Worm (Caenorhabditis elegans) whole organism, L2 larva: ENCODE measurements around the gene glb-17.

Source experiments
- ceh-82 ChIP-seq: fragments of 150-350 bp; optimal IDR thresholded peaks from 2 replicates; lab custom pipeline; 2014; ENCODE audit warnings: missing biosample characterization, missing genetic modification characterization
- lin-13 ChIP-seq: fragments of 150-350 bp; optimal IDR thresholded peaks from 2 replicates; lab custom pipeline; 2014; ENCODE audit warnings: missing biosample characterization, missing genetic modification reagents, missing genetic modification characterization

- TF ChIP-seq lin-13 (GFP tag; lab: Kevin White, UChicago) (no peak), ceh-82 (tag; lab: Kevin White, UChicago) (no peak)
Measured at ce11 chrX:9587642-9588041, 10.8 kb upstream of the glb-17 start, which contains the start of gene gpx-3.
